Worm (Caenorhabditis elegans): ENCODE data around the gene K09C6.8.

Gene K09C6.8

DNA sequence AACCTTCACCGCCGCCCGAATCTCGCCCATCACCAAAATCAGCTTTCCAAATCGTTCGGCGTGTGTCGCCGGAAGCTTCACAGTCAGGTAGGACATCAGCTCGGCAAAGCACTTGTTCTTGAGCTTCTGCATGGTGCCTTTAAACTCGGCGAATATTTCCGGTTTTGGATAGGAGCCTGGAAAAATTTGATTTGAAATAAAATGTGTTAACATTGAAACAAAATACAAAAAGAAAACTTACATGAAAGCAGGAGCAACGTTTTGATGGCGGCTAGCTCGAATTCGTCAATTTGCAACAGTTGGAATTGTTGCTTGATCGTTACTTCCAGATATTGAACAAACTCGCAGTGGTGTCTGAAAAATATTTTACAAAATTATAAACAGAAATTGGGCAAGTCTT lies 40.3 kb downstream of the K09C6.8 start:
- TF ChIP-seq ZK546.5 (tag; optimal IDR thresholded peaks at IDR 0.05) (no peak), nhr-237 (tag; optimal IDR thresholded peaks at IDR 0.05) (no peak), unc-39 (tag; optimal IDR thresholded peaks at IDR 0.05) (no peak), fos-1 (tag; optimal IDR thresholded peaks at IDR 0.05) (no peak), mml-1 (tag; optimal IDR thresholded peaks at IDR 0.05) (no peak), pqm-1 (tag; optimal IDR thresholded peaks at IDR 0.05) (no peak), zag-1 (tag; optimal IDR thresholded peaks at IDR 0.05) (no peak), egl-5 (tag; optimal IDR thresholded peaks at IDR 0.05) (no peak), tbx-2 (tag; optimal IDR thresholded peaks at IDR 0.05) (no peak), nhr-67 (tag; optimal IDR thresholded peaks at IDR 0.05) (no peak), nfya-1 (tag; optimal IDR thresholded peaks at IDR 0.05; ENCODE audit: insufficient read depth) (no peak), R02D3.7 (tag; optimal IDR thresholded peaks at IDR 0.05) (no peak), lin-39 (tag; optimal IDR thresholded peaks at IDR 0.05) (no peak), ztf-11 (tag; optimal IDR thresholded peaks at IDR 0.05) (no peak), pha-4 (tag; optimal IDR thresholded peaks at IDR 0.05) (no peak), nhr-11 (tag; optimal IDR thresholded peaks at IDR 0.05) (no peak), aly-2 (tag; optimal IDR thresholded peaks at IDR 0.05) (no peak), elt-2 (tag; optimal IDR thresholded peaks at IDR 0.05) (no peak), snpc-4 (tag; optimal IDR thresholded peaks at IDR 0.05) (no peak)

DNA sequence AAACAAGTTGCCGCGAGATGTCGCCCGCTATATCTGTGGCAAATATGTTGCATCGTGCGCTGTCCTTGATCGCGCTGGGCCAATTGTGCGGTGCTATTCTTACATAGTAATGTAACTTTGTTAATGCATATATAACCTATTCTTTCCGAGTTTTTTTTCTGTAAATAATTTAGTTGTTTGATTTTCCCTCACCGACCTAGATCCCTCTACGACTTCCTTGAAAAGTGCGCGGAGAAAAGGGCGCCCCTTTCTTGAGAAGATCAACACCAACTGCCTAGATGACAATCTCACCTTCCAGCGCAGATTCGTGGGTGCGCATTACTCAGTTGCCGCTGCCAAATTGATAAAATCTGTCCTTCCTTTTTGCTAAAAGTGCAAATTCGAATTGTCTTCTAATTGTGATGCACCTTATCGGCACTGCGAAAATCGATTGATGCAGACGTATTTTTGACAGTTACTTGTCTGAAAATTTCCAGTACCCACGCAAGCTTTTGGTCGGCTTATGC lies 41.4 kb downstream of the K09C6.8 start:
- TF ChIP-seq elt-1 (tag; optimal IDR thresholded peaks at IDR 0.05) = peak; percentile 84
- no peak for TF ChIP-seq egl-27 (tag; optimal IDR thresholded peaks at IDR 0.05)
- peak; percentile 21 for TF ChIP-seq nhr-23 (tag; optimal IDR thresholded peaks at IDR 0.05)
- peak; percentile 39 for TF ChIP-seq nhr-25 (tag; optimal IDR thresholded peaks at IDR 0.05)

DNA sequence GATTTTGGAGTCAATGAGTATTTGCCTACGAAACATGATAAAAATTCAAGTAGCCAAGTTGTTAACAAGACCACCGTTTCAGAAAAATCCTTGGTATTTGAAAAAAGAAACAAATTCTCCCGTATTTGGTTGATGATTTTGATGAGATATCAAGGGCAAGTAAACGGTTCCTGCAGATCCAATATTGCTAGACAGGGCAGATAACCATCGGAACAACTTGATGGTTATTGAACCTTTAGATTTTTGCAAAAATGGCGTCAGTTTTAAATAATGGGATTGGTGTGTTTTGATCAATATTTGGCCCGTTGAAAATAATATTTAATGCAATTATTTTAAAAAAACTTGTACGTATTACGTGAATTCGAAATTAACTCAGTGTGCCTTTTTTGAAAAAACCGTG lies 42.7 kb downstream of the K09C6.8 start:
- TF ChIP-seq elt-1 (tag; optimal IDR thresholded peaks at IDR 0.05) (peak; percentile 52), snpc-4 (tag; optimal IDR thresholded peaks at IDR 0.05) (no peak)

DNA sequence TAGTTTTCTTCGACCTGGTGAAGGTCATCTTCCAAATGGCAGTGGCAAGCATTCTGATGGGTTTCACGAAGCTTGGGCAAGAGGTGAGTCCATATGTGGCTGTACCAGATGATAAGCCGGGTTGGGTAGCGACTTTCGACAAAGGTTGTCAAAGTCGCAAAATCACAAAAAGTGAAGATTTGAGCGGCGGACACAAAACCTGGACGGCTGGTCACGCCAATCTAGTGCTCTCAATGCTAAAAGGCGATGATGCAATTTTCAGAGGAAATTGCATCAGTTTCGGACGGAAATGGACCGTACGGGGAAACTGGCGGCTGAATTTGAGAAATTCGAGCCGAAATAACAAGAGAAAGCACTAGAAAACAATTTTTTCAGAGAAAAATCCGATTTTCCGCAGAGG lies 45.8 kb downstream of the K09C6.8 start:
- TF ChIP-seq eor-1 (tag; optimal IDR thresholded peaks at IDR 0.05) = no peak
- TF ChIP-seq unc-62 (GFP tag; optimal IDR thresholded peaks at IDR 0.05) = no peak
- no peak for TF ChIP-seq ztf-4 (tag; optimal IDR thresholded peaks at IDR 0.05)
- TF ChIP-seq ceh-16 (tag; optimal IDR thresholded peaks at IDR 0.05) = no peak
- TF ChIP-seq nhr-28 (tag; optimal IDR thresholded peaks at IDR 0.05) = no peak
- no peak for TF ChIP-seq pqm-1 (tag; optimal IDR thresholded peaks at IDR 0.05)
- TF ChIP-seq elt-2 (tag; optimal IDR thresholded peaks at IDR 0.05) = no peak
- TF ChIP-seq fkh-2 (tag; optimal IDR thresholded peaks at IDR 0.05) = no peak
- TF ChIP-seq nhr-77 (tag; optimal IDR thresholded peaks at IDR 0.05) = no peak
- no peak for TF ChIP-seq nhr-25 (tag; optimal IDR thresholded peaks at IDR 0.05)
- no peak for TF ChIP-seq lin-15B (tag; optimal IDR thresholded peaks at IDR 0.05)
- TF ChIP-seq ZK546.5 (tag; optimal IDR thresholded peaks at IDR 0.05) = no peak
- no peak for TF ChIP-seq egl-5 (tag; optimal IDR thresholded peaks at IDR 0.05)
- TF ChIP-seq sea-2 (GFP tag; optimal IDR thresholded peaks at IDR 0.05) = no peak
- no peak for TF ChIP-seq nhr-67 (tag; optimal IDR thresholded peaks at IDR 0.05)

DNA sequence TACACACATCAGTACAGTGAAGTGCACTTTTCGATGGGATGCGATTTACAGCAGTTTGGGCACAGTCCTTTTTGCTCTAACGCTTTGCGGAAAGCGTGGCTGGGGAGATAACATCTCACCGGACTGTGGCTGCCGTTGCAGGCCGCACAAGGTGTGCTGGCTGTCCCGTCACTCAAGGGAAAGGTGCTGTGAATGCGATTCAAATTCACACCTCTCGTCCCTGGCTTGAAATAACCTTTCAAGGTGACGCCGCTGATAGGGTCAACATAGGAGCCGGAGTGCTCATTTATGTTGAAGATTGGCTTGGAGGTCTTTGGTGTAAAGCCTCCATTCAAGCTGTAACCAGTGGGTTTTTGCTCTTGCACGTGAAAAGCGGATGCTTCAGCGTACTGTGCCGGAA lies 48.9 kb downstream of the K09C6.8 start:
- TF ChIP-seq hmg-11 (tag; optimal IDR thresholded peaks at IDR 0.05) (no peak), ceh-28 (tag; optimal IDR thresholded peaks at IDR 0.05) (no peak), ZK546.5 (tag; optimal IDR thresholded peaks at IDR 0.05) (no peak), unc-62 (GFP tag; optimal IDR thresholded peaks at IDR 0.05) (no peak), elt-1 (tag; optimal IDR thresholded peaks at IDR 0.05) (no peak)
